Worm (Caenorhabditis elegans): ENCODE data around the gene T23B5.4.

- no peak for TF ChIP-seq daf-12 (tag; optimal IDR thresholded peaks at IDR 0.05)
- no peak for TF ChIP-seq lin-15B (tag; optimal IDR thresholded peaks at IDR 0.05)
- TF ChIP-seq mxl-2 (GFP tag; conservative IDR thresholded peaks at IDR 0.05) = no peak
Measured at ce11 chrIV:12719664-12720063, 44.9 kb downstream of the T23B5.4 start, which contains the start of gene idpp-7.

Data from whole organism, L4 larva.